Fruit fly (Drosophila melanogaster) whole organism, embryonic: ENCODE measurements around the gene Cdc5.
A peak's percentile ranks its signal among the peaks of the same experiment; 100 is the strongest.

Source experiments
- BtbVII ChIP-seq: fragments of 200-800 bp; sonication (Bioruptor generic); optimal IDR thresholded peaks from 3 replicates; lab custom pipeline; 2017; ENCODE audit warnings: missing biosample characterization, mild to moderate bottlenecking, missing genetic modification characterization
- CG15269 ChIP-seq: fragments of 200-800 bp; sonication (Bioruptor generic); optimal IDR thresholded peaks from 2 replicates; lab custom pipeline; 2018; ENCODE audit warnings: missing biosample characterization, mild to moderate bottlenecking, missing genetic modification characterization, moderate library complexity
- CG15514 ChIP-seq: fragments of 200-800 bp; sonication (Bioruptor generic); optimal IDR thresholded peaks from 3 replicates; lab custom pipeline; 2017; ENCODE audit warnings: missing biosample characterization, missing genetic modification characterization, mild to moderate bottlenecking, moderate library complexity, missing genetic modification reagents
- CG1603 ChIP-seq: fragments of 200-800 bp; sonication (Bioruptor generic); optimal IDR thresholded peaks from 2 replicates; lab custom pipeline; 2019; ENCODE audit warnings: missing biosample characterization, mild to moderate bottlenecking, missing genetic modification characterization, moderate library complexity
- CG1647 ChIP-seq: fragments of 200-800 bp; sonication (Bioruptor generic); optimal IDR thresholded peaks from 3 replicates; lab custom pipeline; 2016; ENCODE audit warnings: missing biosample characterization, missing genetic modification characterization
- CG2129 ChIP-seq: fragments of 200-800 bp; sonication (Bioruptor generic); IDR thresholded peaks from 2 replicates; pipeline ENCODE4 v1.3.6; 2022; ENCODE audit warnings: missing biosample characterization, missing genetic modification characterization; ENCODE audit not compliant: partially characterized antibody
- CG30020 ChIP-seq: fragments of 200-800 bp; optimal IDR thresholded peaks from 2 replicates; lab custom pipeline; 2019; ENCODE audit warnings: missing biosample characterization, mild to moderate bottlenecking, missing genetic modification characterization, moderate library complexity
- CG30431 ChIP-seq: fragments of 200-800 bp; sonication (Bioruptor generic); optimal IDR thresholded peaks from 2 replicates; lab custom pipeline; 2017; ENCODE audit warnings: missing biosample characterization, missing genetic modification characterization
- CG31224 ChIP-seq: fragments of 200-800 bp; sonication (Bioruptor generic); IDR thresholded peaks from 2 replicates; pipeline ENCODE4 v1.3.6; 2022; ENCODE audit warnings: missing biosample characterization, missing genetic modification characterization
- CG4617 ChIP-seq: fragments of 200-800 bp; sonication (Bioruptor generic); optimal IDR thresholded peaks from 3 replicates; lab custom pipeline; 2016; ENCODE audit warnings: missing biosample characterization, missing genetic modification characterization, borderline replicate concordance
- CG7372 ChIP-seq: fragments of 200-800 bp; sonication (Bioruptor generic); IDR thresholded peaks from 2 replicates; pipeline ENCODE4 v1.3.6; 2022; ENCODE audit warnings: missing biosample characterization, missing genetic modification characterization
- CG8359 ChIP-seq: fragments of 200-800 bp; sonication (Bioruptor generic); optimal IDR thresholded peaks from 2 replicates; lab custom pipeline; 2017; ENCODE audit warnings: missing biosample characterization, mild to moderate bottlenecking, missing genetic modification characterization, borderline replicate concordance
- CG8478 ChIP-seq: fragments of >200 bp; optimal IDR thresholded peaks from 2 replicates; lab custom pipeline; 2018
- CG9437 ChIP-seq: fragments of 200-800 bp; sonication (Bioruptor generic); optimal IDR thresholded peaks from 2 replicates; lab custom pipeline; 2018; ENCODE audit warnings: missing biosample characterization, mild to moderate bottlenecking, missing genetic modification characterization
- Dek ChIP-seq: fragments of 200-800 bp; sonication (Bioruptor generic); optimal IDR thresholded peaks from 3 replicates; lab custom pipeline; 2019; ENCODE audit warnings: missing biosample characterization, mild to moderate bottlenecking, missing genetic modification characterization, moderate library complexity
- MBD-R2 ChIP-seq: fragments of 200-800 bp; sonication (Bioruptor generic); IDR thresholded peaks from 2 replicates; pipeline ENCODE4 v1.3.6; 2022; ENCODE audit warnings: missing biosample characterization, missing genetic modification characterization
- Meics ChIP-seq: fragments of 200-800 bp; sonication (Bioruptor generic); optimal IDR thresholded peaks from 2 replicates; lab custom pipeline; 2017; ENCODE audit warnings: missing biosample characterization, mild to moderate bottlenecking, missing genetic modification characterization
- NC2β ChIP-seq: fragments of 200-800 bp; sonication (Bioruptor generic); optimal IDR thresholded peaks from 2 replicates; lab custom pipeline; 2016; ENCODE audit warnings: missing biosample characterization, missing genetic modification characterization
- NfI ChIP-seq: fragments of 200-800 bp; sonication (Bioruptor generic); optimal IDR thresholded peaks from 3 replicates; lab custom pipeline; 2018; ENCODE audit warnings: missing biosample characterization, mild to moderate bottlenecking, missing genetic modification characterization, moderate library complexity
- Oaz ChIP-seq: fragments of 200-800 bp; sonication (Bioruptor generic); IDR thresholded peaks from 2 replicates; pipeline ENCODE4 v1.3.6; 2022; ENCODE audit warnings: missing biosample characterization, missing genetic modification characterization
- Rfx ChIP-seq: fragments of 200-800 bp; sonication (Bioruptor generic); IDR thresholded peaks from 2 replicates; pipeline ENCODE4 v1.3.6; 2022; ENCODE audit warnings: missing biosample characterization, missing genetic modification characterization
- Scr ChIP-seq: fragments of 200-800 bp; sonication (Bioruptor generic); IDR thresholded peaks from 2 replicates; pipeline ENCODE4 v1.3.6; 2022; ENCODE audit warnings: missing biosample characterization, missing genetic modification characterization; ENCODE audit not compliant: partially characterized antibody
- Sox100B ChIP-seq: fragments of 200-800 bp; sonication (Bioruptor generic); optimal IDR thresholded peaks from 3 replicates; lab custom pipeline; 2018; ENCODE audit warnings: missing biosample characterization, mild to moderate bottlenecking, missing genetic modification characterization
- Sry-β ChIP-seq: fragments of 200-800 bp; sonication (Bioruptor generic); optimal IDR thresholded peaks from 2 replicates; lab custom pipeline; 2018; ENCODE audit warnings: missing biosample characterization, mild to moderate bottlenecking, missing genetic modification characterization, moderate library complexity
- YL-1 ChIP-seq: fragments of 200-800 bp; sonication (Bioruptor generic); optimal IDR thresholded peaks from 3 replicates; lab custom pipeline; 2017; ENCODE audit warnings: missing biosample characterization, mild to moderate bottlenecking, missing genetic modification characterization
- abd-A ChIP-seq: fragments of 200-800 bp; sonication (Bioruptor generic); optimal IDR thresholded peaks from 3 replicates; lab custom pipeline; 2019; ENCODE audit warnings: missing biosample characterization, mild to moderate bottlenecking, missing genetic modification characterization, moderate library complexity
- bab2 ChIP-seq: fragments of 200-800 bp; sonication (Bioruptor generic); optimal IDR thresholded peaks from 2 replicates; lab custom pipeline; 2016; ENCODE audit warnings: missing biosample characterization, missing genetic modification characterization
- cato ChIP-seq: fragments of 200-800 bp; sonication (Bioruptor generic); optimal IDR thresholded peaks from 2 replicates; lab custom pipeline; 2016; ENCODE audit warnings: missing biosample characterization, missing genetic modification characterization, borderline replicate concordance
- crp ChIP-seq, 2 experiments: fragments of 200-800 bp; sonication (Bioruptor generic); optimal IDR thresholded peaks; 2 replicates in 1 of 2; 3 replicates in 1 of 2; lab custom pipeline; 2017; ENCODE audit warnings: missing biosample characterization in 2 of 2, missing genetic modification characterization in 2 of 2, mild to moderate bottlenecking in 1 of 2, moderate library complexity in 1 of 2
- danr ChIP-seq: fragments of 200-800 bp; sonication (Bioruptor generic); IDR thresholded peaks from 2 replicates; pipeline ENCODE4 v1.3.6; 2022; ENCODE audit warnings: missing biosample characterization, missing genetic modification characterization
- esg ChIP-seq: fragments of 200-800 bp; sonication (Bioruptor generic); conservative IDR thresholded peaks from 2 replicates; pipeline ENCODE4 v1.3.6; 2022; ENCODE audit warnings: missing biosample characterization, missing genetic modification characterization
- fu2 ChIP-seq: fragments of 200-800 bp; sonication (Bioruptor generic); optimal IDR thresholded peaks from 2 replicates; lab custom pipeline; 2016; ENCODE audit warnings: missing biosample characterization, missing genetic modification characterization
- gt ChIP-seq: fragments of 200-800 bp; sonication (Bioruptor generic); IDR thresholded peaks from 2 replicates; pipeline ENCODE4 v1.3.6; 2022; ENCODE audit warnings: missing biosample characterization, missing genetic modification characterization
- jigr1 ChIP-seq: fragments of 200-800 bp; sonication (Bioruptor generic); IDR thresholded peaks from 3 replicates; pipeline ENCODE4 v1.3.6; 2022; ENCODE audit warnings: missing biosample characterization, missing genetic modification characterization
- kay ChIP-seq: fragments of 200-800 bp; sonication (Bioruptor generic); optimal IDR thresholded peaks from 2 replicates; lab custom pipeline; 2016; ENCODE audit warnings: missing biosample characterization, missing genetic modification characterization
- lmd ChIP-seq: fragments of 200-800 bp; sonication (Bioruptor generic); IDR thresholded peaks from 2 replicates; pipeline ENCODE4 v1.3.6; 2022; ENCODE audit warnings: missing biosample characterization, missing genetic modification characterization
- lola ChIP-seq, 3 experiments: fragments of >200 bp in 2 of 3; fragments of 200-800 bp in 1 of 3; sonication (Bioruptor generic) in 1 of 3; optimal IDR thresholded peaks; 2 replicates each; lab custom pipeline; 2017 to 2019; ENCODE audit warnings: missing biosample characterization in 3 of 3, missing genetic modification characterization in 3 of 3, mild to moderate bottlenecking in 1 of 3, moderate library complexity in 1 of 3
- nmo ChIP-seq: fragments of 200-800 bp; sonication (Bioruptor generic); optimal IDR thresholded peaks from 2 replicates; lab custom pipeline; 2018; ENCODE audit warnings: missing biosample characterization, mild to moderate bottlenecking, missing genetic modification characterization, moderate library complexity
- onecut ChIP-seq: fragments of 200-800 bp; sonication (Bioruptor generic); IDR thresholded peaks from 2 replicates; pipeline ENCODE4 v1.3.6; 2022; ENCODE audit warnings: missing biosample characterization, missing genetic modification characterization
- org-1 ChIP-seq: fragments of 200-800 bp; sonication (Bioruptor generic); optimal IDR thresholded peaks from 2 replicates; lab custom pipeline; 2017; ENCODE audit warnings: missing biosample characterization, missing genetic modification characterization
- peb ChIP-seq: fragments of 200-800 bp; sonication (Bioruptor generic); IDR thresholded peaks from 2 replicates; pipeline ENCODE4 v1.3.6; 2022; ENCODE audit warnings: missing biosample characterization, missing genetic modification characterization
- pzg ChIP-seq: fragments of 200-800 bp; sonication (Bioruptor generic); optimal IDR thresholded peaks from 3 replicates; lab custom pipeline; 2018; ENCODE audit warnings: missing biosample characterization, mild to moderate bottlenecking, missing genetic modification characterization, moderate library complexity
- repo ChIP-seq: fragments of 200-800 bp; sonication (Bioruptor generic); optimal IDR thresholded peaks from 2 replicates; lab custom pipeline; 2016; ENCODE audit warnings: missing biosample characterization, missing genetic modification characterization
- shn ChIP-seq: fragments of 200-800 bp; sonication (Bioruptor generic); optimal IDR thresholded peaks from 3 replicates; lab custom pipeline; 2016; ENCODE audit warnings: missing biosample characterization, missing genetic modification characterization
- sug ChIP-seq: fragments of 200-800 bp; optimal IDR thresholded peaks from 2 replicates; lab custom pipeline; 2019; ENCODE audit warnings: missing biosample characterization, mild to moderate bottlenecking, missing genetic modification characterization, moderate library complexity
- unpg ChIP-seq: fragments of 200-800 bp; sonication (Bioruptor generic); optimal IDR thresholded peaks from 3 replicates; lab custom pipeline; 2018; ENCODE audit warnings: missing biosample characterization, mild to moderate bottlenecking, missing genetic modification characterization, moderate library complexity
- wdn ChIP-seq: fragments of 200-800 bp; sonication (Bioruptor generic); IDR thresholded peaks from 2 replicates; pipeline ENCODE4 v1.3.6; 2022; ENCODE audit warnings: missing biosample characterization, missing genetic modification characterization
- zfh2 ChIP-seq: fragments of 200-800 bp; sonication (Bioruptor generic); optimal IDR thresholded peaks from 2 replicates; lab custom pipeline; 2016; ENCODE audit warnings: missing biosample characterization, missing genetic modification characterization

The Cdc5 gene

DNA sequence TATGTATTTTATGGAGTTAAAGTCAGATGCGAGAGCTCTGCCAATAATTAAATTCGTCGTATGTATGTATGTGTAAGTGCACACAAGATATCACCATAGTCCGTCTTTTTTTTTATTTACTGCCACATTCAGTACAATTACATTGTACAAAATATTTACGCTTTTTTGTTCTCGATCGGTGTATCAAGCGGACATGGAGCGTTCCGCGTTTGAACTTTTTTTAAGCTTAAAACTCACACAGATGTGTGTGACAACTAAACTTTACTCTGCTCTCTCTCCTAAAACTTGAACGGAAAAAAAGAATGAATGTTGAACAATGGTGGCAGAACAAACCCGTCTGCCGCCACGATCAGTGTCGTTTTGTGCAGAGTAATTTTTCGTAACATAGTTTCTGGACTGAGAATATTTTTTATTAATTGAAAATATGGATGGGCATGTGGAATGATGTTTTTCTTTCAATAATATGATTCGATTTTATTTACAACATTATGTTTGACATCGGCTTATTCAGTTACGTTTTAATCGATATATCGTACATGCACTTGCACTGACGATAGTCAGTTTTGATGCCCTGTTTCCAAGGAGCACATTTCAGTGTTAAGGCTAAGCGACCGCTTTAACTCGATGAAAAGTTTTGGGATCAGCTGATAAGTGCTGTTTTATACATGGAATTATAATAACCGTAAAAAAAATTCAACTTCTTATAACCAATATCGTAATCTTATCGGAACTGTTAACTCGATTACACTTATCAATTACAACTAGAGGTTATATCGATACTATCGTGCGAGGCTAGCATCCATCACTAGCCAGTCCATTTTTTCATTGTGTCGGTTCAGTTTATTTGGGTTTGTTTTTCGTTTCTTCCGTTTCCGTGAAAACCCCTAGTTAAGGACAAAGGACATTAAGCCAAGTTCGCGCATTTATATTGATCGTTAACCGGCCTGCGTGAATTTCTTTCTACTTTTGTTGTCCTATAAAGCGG is 14.2 kb downstream of the Cdc5 start, which contains the start of gene mth (continued):
- TF ChIP-seq abd-A (tag; lab: Kevin White, UChicago) (peak; percentile 45), YL-1 (GFP tag; lab: Kevin White, UChicago) (peak; percentile 34), sug (tag; lab: Kevin White, UChicago) (peak; percentile 61), Meics (peak; percentile 8), pzg (GFP tag; lab: Kevin White, UChicago) (peak; percentile 83), org-1 (no peak), danr (no peak), kay (GFP tag; lab: Kevin White, UChicago) (peak; percentile 22), CG31224 (GFP tag; lab: Robert Waterston, UW) (no peak), CG15269 (tag; lab: Kevin White, UChicago) (peak; percentile 12), jigr1 (GFP tag; lab: Robert Waterston, UW) (no peak), Oaz (GFP tag; lab: Robert Waterston, UW) (no peak), NC2β (GFP tag; lab: Kevin White, UChicago) (no peak), esg (no peak), Sry-β (GFP tag; lab: Kevin White, UChicago) (no peak), zfh2 (GFP tag; lab: Kevin White, UChicago) (peak; percentile 26), CG15514 (GFP tag; lab: Kevin White, UChicago) (peak; percentile 91), wdn (GFP tag; lab: Robert Waterston, UW) (no peak), gt (0 out of 2 replicates have a peak, but pooled peaks have one; percentile 19), unpg (GFP tag; lab: Kevin White, UChicago) (no peak), MBD-R2 (GFP tag; lab: Robert Waterston, UW) (peak; percentile 43), NfI (GFP tag; lab: Kevin White, UChicago) (peak; percentile 48), CG2129 (GFP tag; lab: Robert Waterston, UW) (peak; percentile 98), cato (GFP tag; lab: Kevin White, UChicago) (no peak), CG8478 (lab: Kevin White, UChicago) (no peak), BtbVII (GFP tag; lab: Kevin White, UChicago) (peak; percentile 11), fu2 (GFP tag; lab: Kevin White, UChicago) (peak; percentile 54), CG1603 (tag; lab: Kevin White, UChicago) (peak; percentile 75), lola (GFP tag; optimal IDR thresholded peaks at IDR 0.05; lab: Kevin White, UChicago) (peak in 2 of 3 experiments; percentile 25 to 32), onecut (GFP tag; lab: Robert Waterston, UW) (no peak), Scr (GFP tag; lab: Robert Waterston, UW) (peak; percentile 99), CG9437 (GFP tag; lab: Kevin White, UChicago) (peak; percentile 89), CG30020 (tag; lab: Kevin White, UChicago) (peak; percentile 89), CG7372 (no peak), shn (peak; percentile 44), CG8359 (GFP tag; lab: Kevin White, UChicago) (no peak), bab2 (GFP tag; lab: Kevin White, UChicago) (peak; percentile 5), CG4617 (GFP tag; lab: Kevin White, UChicago) (peak; percentile 65), repo (no peak), lmd (GFP tag; lab: Robert Waterston, UW) (0 out of 2 replicates have a peak, but pooled peaks have one; percentile 25), CG30431 (GFP tag; lab: Kevin White, UChicago) (no peak), peb (GFP tag; lab: Robert Waterston, UW) (no peak), CG1647 (GFP tag; lab: Kevin White, UChicago) (peak; percentile 7), Sox100B (GFP tag; lab: Kevin White, UChicago) (peak; percentile 22), Dek (tag; lab: Kevin White, UChicago) (peak; percentile 24), crp (GFP tag; optimal IDR thresholded peaks at IDR 0.05; lab: Kevin White, UChicago) (peak in 1 of 2 experiments; percentile 54), nmo (GFP tag; lab: Kevin White, UChicago) (peak; percentile 81), Rfx (GFP tag; lab: Robert Waterston, UW) (peak; percentile 53; the same call in 1 of the 2 replicates)
